Worm (Caenorhabditis elegans) whole organism, L2 larva: ENCODE results near the gene srb-11.

Source experiments
- elt-1 ChIP-seq: fragments of 150-350 bp; optimal IDR thresholded peaks from 2 replicates; lab custom pipeline; 2014; ENCODE audit warnings: missing biosample characterization, missing genetic modification characterization
- lin-13 ChIP-seq: fragments of 150-350 bp; optimal IDR thresholded peaks from 2 replicates; lab custom pipeline; 2014; ENCODE audit warnings: missing biosample characterization, missing genetic modification reagents, missing genetic modification characterization
- nhr-11 ChIP-seq: fragments of 150-350 bp; optimal IDR thresholded peaks from 2 replicates; lab custom pipeline; 2014; ENCODE audit warnings: missing biosample characterization, missing genetic modification characterization
- skn-1 ChIP-seq: sonication (generic microtip); optimal IDR thresholded peaks from 2 replicates; lab custom pipeline; 2017; ENCODE audit warnings: missing biosample characterization, missing genetic modification characterization

ce11 chrIII:6471451-6471850 is 21.3 kb downstream of the srb-11 start, which contains the start of gene wht-6:
- TF ChIP-seq skn-1 (no peak), nhr-11 (no peak), lin-13 (GFP tag; lab: Kevin White, UChicago) (no peak), elt-1 (tag; lab: Kevin White, UChicago) (no peak)
